Worm (Caenorhabditis elegans): Measurements from ENCODE around the gene srt-37.

DNA sequence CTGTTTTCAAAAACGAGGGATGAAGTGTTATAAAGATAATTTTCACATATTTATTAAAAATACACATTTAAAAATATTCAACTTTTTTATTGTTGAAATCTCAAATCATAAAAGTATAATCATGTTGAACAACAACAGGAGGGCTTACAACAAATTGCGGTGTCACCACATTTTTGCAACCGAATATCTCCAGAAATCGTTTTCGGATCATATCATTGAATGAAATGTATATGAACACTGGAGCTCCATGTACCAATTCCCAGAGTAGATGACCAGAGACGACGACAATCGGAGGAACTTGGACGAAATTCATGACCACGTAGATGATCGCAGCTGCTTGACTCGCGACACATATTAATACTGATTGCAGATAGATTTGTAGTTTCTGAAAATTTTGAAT, 20.2 kb downstream of the srt-37 start:
- TF ChIP-seq nfya-1 (tag; optimal IDR thresholded peaks at IDR 0.05) (no peak), pha-4 (tag; optimal IDR thresholded peaks at IDR 0.05) (no peak), npax-4 (tag; optimal IDR thresholded peaks at IDR 0.05) (no peak), pqm-1 (tag; optimal IDR thresholded peaks at IDR 0.05) (no peak), ceh-6 (GFP tag; optimal IDR thresholded peaks at IDR 0.05) (no peak), rnt-1 (tag; optimal IDR thresholded peaks at IDR 0.05) (no peak)
